Fruit fly (Drosophila melanogaster) whole organism, adult: ENCODE data around the gene FucTA.

Experiments
- CG11617 ChIP-seq: fragments of 200-800 bp; sonication (Bioruptor generic); optimal IDR thresholded peaks from 2 replicates; lab custom pipeline; 2017; ENCODE audit warnings: mild to moderate bottlenecking, missing biosample characterization, missing genetic modification reagents, missing genetic modification characterization
- CG12768 ChIP-seq: fragments of 200-800 bp; sonication (Bioruptor generic); optimal IDR thresholded peaks from 2 replicates; lab custom pipeline; 2017; ENCODE audit warnings: missing biosample characterization, missing genetic modification characterization, mild to moderate bottlenecking, moderate library complexity, missing genetic modification reagents
- CG14711 ChIP-seq: fragments of 200-800 bp; sonication (Bioruptor generic); optimal IDR thresholded peaks from 2 replicates; lab custom pipeline; 2018; ENCODE audit warnings: missing biosample characterization, mild to moderate bottlenecking, missing genetic modification characterization, moderate library complexity
- CG1620 ChIP-seq: fragments of 200-800 bp; sonication (Bioruptor generic); optimal IDR thresholded peaks from 2 replicates; lab custom pipeline; 2016; ENCODE audit warnings: missing biosample characterization, missing genetic modification characterization
- CG33017 ChIP-seq: fragments of 200-800 bp; sonication (Bioruptor generic); optimal IDR thresholded peaks from 2 replicates; lab custom pipeline; 2018; ENCODE audit warnings: missing biosample characterization, mild to moderate bottlenecking, missing genetic modification characterization, moderate library complexity
- CG5204 ChIP-seq: fragments of 200-800 bp; sonication (Bioruptor generic); optimal IDR thresholded peaks from 2 replicates; lab custom pipeline; 2016; ENCODE audit warnings: missing biosample characterization, missing genetic modification characterization
- CG7045 ChIP-seq: fragments of 200-800 bp; sonication (Bioruptor generic); optimal IDR thresholded peaks from 2 replicates; lab custom pipeline; 2017; ENCODE audit warnings: missing biosample characterization, mild to moderate bottlenecking, missing genetic modification characterization
- CG7101 ChIP-seq: fragments of 200-800 bp; sonication (Bioruptor generic); optimal IDR thresholded peaks from 2 replicates; lab custom pipeline; 2018; ENCODE audit warnings: missing biosample characterization, mild to moderate bottlenecking, missing genetic modification characterization, moderate library complexity
- Clk ChIP-seq: fragments of 200-800 bp; sonication (Bioruptor generic); optimal IDR thresholded peaks from 2 replicates; lab custom pipeline; 2017; ENCODE audit warnings: missing biosample characterization, missing genetic modification characterization
- Crg-1 ChIP-seq: fragments of 200-800 bp; sonication (Bioruptor generic); optimal IDR thresholded peaks from 2 replicates; lab custom pipeline; 2016; ENCODE audit warnings: missing biosample characterization, missing genetic modification characterization
- Hr96 ChIP-seq: fragments of 200-800 bp; sonication (Bioruptor generic); optimal IDR thresholded peaks from 2 replicates; lab custom pipeline; 2016; ENCODE audit warnings: missing biosample characterization, missing genetic modification characterization
- Mnt ChIP-seq: fragments of 200-800 bp; sonication (Bioruptor generic); optimal IDR thresholded peaks from 2 replicates; lab custom pipeline; 2016; ENCODE audit warnings: missing biosample characterization, mild to moderate bottlenecking, missing genetic modification characterization
- bab1 ChIP-seq: fragments of 200-800 bp; sonication (Bioruptor generic); optimal IDR thresholded peaks from 3 replicates; lab custom pipeline; 2019; ENCODE audit warnings: missing biosample characterization, mild to moderate bottlenecking, missing genetic modification characterization, moderate library complexity
- cic ChIP-seq: fragments of 200-800 bp; sonication (Bioruptor generic); optimal IDR thresholded peaks from 2 replicates; lab custom pipeline; 2017; ENCODE audit warnings: missing biosample characterization, mild to moderate bottlenecking, missing genetic modification characterization, moderate library complexity
- cnc ChIP-seq, 2 experiments: fragments of >200 bp; optimal IDR thresholded peaks; 2 replicates each; lab custom pipeline; 2017
- kay ChIP-seq: fragments of 200-800 bp; sonication (Bioruptor generic); peaks from one replicate; lab custom pipeline; 2016; ENCODE audit warnings: missing biosample characterization, missing genetic modification characterization, borderline replicate concordance
- ovo ChIP-seq: fragments of 200-800 bp; sonication (Bioruptor generic); optimal IDR thresholded peaks from 2 replicates; lab custom pipeline; 2016; ENCODE audit warnings: missing biosample characterization, missing genetic modification characterization
- pad ChIP-seq: fragments of 200-800 bp; sonication (Bioruptor generic); optimal IDR thresholded peaks from 3 replicates; lab custom pipeline; 2017; ENCODE audit warnings: missing biosample characterization, missing genetic modification characterization, mild to moderate bottlenecking, moderate library complexity, missing genetic modification reagents
- tj ChIP-seq: fragments of 200-800 bp; sonication (Bioruptor generic); optimal IDR thresholded peaks from 3 replicates; lab custom pipeline; 2017; ENCODE audit warnings: missing biosample characterization, mild to moderate bottlenecking, missing genetic modification characterization, moderate library complexity
- toe ChIP-seq: fragments of 200-800 bp; sonication (Bioruptor generic); optimal IDR thresholded peaks from 2 replicates; lab custom pipeline; 2016; ENCODE audit warnings: missing biosample characterization, missing genetic modification characterization

Gene FucTA

dm6 chr3L:15143638-15144600, 3.0 kb upstream of the FucTA start, which contains the start of the genes CG32147 and Pex3:
TSS of gene CG32147 (minus strand) at chr3L:15144059.
TSS of gene Pex3 (plus strand) at chr3L:15144355.
- TF ChIP-seq bab1 (GFP tag; lab: Kevin White, UChicago): no peak
- TF ChIP-seq Crg-1 (GFP tag; lab: Kevin White, UChicago): no peak
- TF ChIP-seq kay (GFP tag; lab: Kevin White, UChicago): peak; percentile 74
- TF ChIP-seq cnc (optimal IDR thresholded peaks at IDR 0.05; lab: Kevin White, UChicago): no peak
- TF ChIP-seq CG7045 (GFP tag; lab: Kevin White, UChicago): no peak
- TF ChIP-seq tj (GFP tag; lab: Kevin White, UChicago): peak; percentile 18
- peak; percentile 21 for TF ChIP-seq Mnt (GFP tag; lab: Kevin White, UChicago)
- TF ChIP-seq Hr96 (GFP tag; lab: Kevin White, UChicago): no peak
- TF ChIP-seq CG1620 (GFP tag; lab: Kevin White, UChicago): peak; percentile 18

dm6 chr3L:15150028-15150427, 3.1 kb downstream of the FucTA start:
- TF ChIP-seq CG1620 (GFP tag; lab: Kevin White, UChicago) (no peak), Clk (GFP tag; lab: Kevin White, UChicago) (no peak), CG33017 (no peak), CG14711 (tag; lab: Kevin White, UChicago) (no peak), Mnt (GFP tag; lab: Kevin White, UChicago) (no peak), ovo (GFP tag; lab: Kevin White, UChicago) (no peak), bab1 (GFP tag; lab: Kevin White, UChicago) (no peak)

- TF ChIP-seq ovo (GFP tag; lab: Kevin White, UChicago) (peak; percentile 13), Clk (GFP tag; lab: Kevin White, UChicago) (peak; percentile 22), cnc (optimal IDR thresholded peaks at IDR 0.05; lab: Kevin White, UChicago) (no peak), pad (GFP tag; lab: Kevin White, UChicago) (peak; percentile 48), CG12768 (peak; percentile 58), CG7101 (tag; lab: Kevin White, UChicago) (peak; percentile 50), CG11617 (GFP tag; lab: Kevin White, UChicago) (peak; percentile 60), Mnt (GFP tag; lab: Kevin White, UChicago) (no peak), CG14711 (tag; lab: Kevin White, UChicago) (peak; percentile 54), toe (peak; percentile 84), CG1620 (GFP tag; lab: Kevin White, UChicago) (peak; percentile 59), CG7045 (GFP tag; lab: Kevin White, UChicago) (peak; percentile 67), cic (no peak), CG5204 (GFP tag; lab: Kevin White, UChicago) (no peak), Hr96 (GFP tag; lab: Kevin White, UChicago) (peak; percentile 68), Crg-1 (GFP tag; lab: Kevin White, UChicago) (no peak), tj (GFP tag; lab: Kevin White, UChicago) (peak; percentile 30)
These were observed 11.6 kb downstream of the FucTA start, which contains the start of the genes Msh6 and Prp31 for dm6 chr3L:15158330-15159114. TSS of gene Msh6 (minus strand) at chr3L:15158562. TSS of gene Prp31 (plus strand) at chr3L:15159100.

- TF ChIP-seq cnc (optimal IDR thresholded peaks at IDR 0.05; lab: Kevin White, UChicago) (no peak), CG33017 (no peak), tj (GFP tag; lab: Kevin White, UChicago) (no peak), Hr96 (GFP tag; lab: Kevin White, UChicago) (no peak), kay (GFP tag; lab: Kevin White, UChicago) (no peak), CG7045 (GFP tag; lab: Kevin White, UChicago) (no peak), toe (no peak), cic (no peak), Clk (GFP tag; lab: Kevin White, UChicago) (no peak), ovo (GFP tag; lab: Kevin White, UChicago) (no peak), bab1 (GFP tag; lab: Kevin White, UChicago) (peak; percentile 44), CG12768 (no peak), CG7101 (tag; lab: Kevin White, UChicago) (peak; percentile 42), CG1620 (GFP tag; lab: Kevin White, UChicago) (no peak), Crg-1 (GFP tag; lab: Kevin White, UChicago) (no peak), Mnt (GFP tag; lab: Kevin White, UChicago) (peak; percentile 56)
These were observed 14.6 kb downstream of the FucTA start, which contains the start of gene CG6878 for dm6 chr3L:15161549-15161948. TSS of gene CG6878 (plus strand) at chr3L:15161817.

- TF ChIP-seq CG1620 (GFP tag; lab: Kevin White, UChicago): no peak
- no peak for TF ChIP-seq CG7101 (tag; lab: Kevin White, UChicago)
- TF ChIP-seq toe: no peak
- TF ChIP-seq CG7045 (GFP tag; lab: Kevin White, UChicago): no peak
- no peak for TF ChIP-seq cnc (optimal IDR thresholded peaks at IDR 0.05; lab: Kevin White, UChicago)
- TF ChIP-seq Crg-1 (GFP tag; lab: Kevin White, UChicago): no peak
- TF ChIP-seq bab1 (GFP tag; lab: Kevin White, UChicago): no peak
- no peak for TF ChIP-seq Clk (GFP tag; lab: Kevin White, UChicago)
- TF ChIP-seq kay (GFP tag; lab: Kevin White, UChicago): no peak
- TF ChIP-seq tj (GFP tag; lab: Kevin White, UChicago): no peak
- TF ChIP-seq CG14711 (tag; lab: Kevin White, UChicago): no peak
- TF ChIP-seq Mnt (GFP tag; lab: Kevin White, UChicago): no peak
- TF ChIP-seq Hr96 (GFP tag; lab: Kevin White, UChicago): no peak
- no peak for TF ChIP-seq cic
These were observed 15.1 kb downstream of the FucTA start for dm6 chr3L:15162005-15162404.
